Worm (Caenorhabditis elegans) whole organism, late embryonic: Measurements from ENCODE around the gene C06B3.7.

ENCODE experiments used
- C08G9.2 ChIP-seq: sonication (generic microtip); optimal IDR thresholded peaks from 2 replicates; lab custom pipeline; 2016; ENCODE audit warnings: mild to moderate bottlenecking, missing genetic modification characterization, moderate library complexity, missing compliant biosample characterization
- elt-2 ChIP-seq: sonication (generic microtip); optimal IDR thresholded peaks from 2 replicates; lab custom pipeline; 2016; ENCODE audit warnings: missing genetic modification reagents, missing genetic modification characterization, missing compliant biosample characterization
- fkh-10 ChIP-seq: fragments of 150-350 bp; optimal IDR thresholded peaks from 2 replicates; lab custom pipeline; 2014; ENCODE audit warnings: missing biosample characterization, missing genetic modification reagents, missing genetic modification characterization

DNA sequence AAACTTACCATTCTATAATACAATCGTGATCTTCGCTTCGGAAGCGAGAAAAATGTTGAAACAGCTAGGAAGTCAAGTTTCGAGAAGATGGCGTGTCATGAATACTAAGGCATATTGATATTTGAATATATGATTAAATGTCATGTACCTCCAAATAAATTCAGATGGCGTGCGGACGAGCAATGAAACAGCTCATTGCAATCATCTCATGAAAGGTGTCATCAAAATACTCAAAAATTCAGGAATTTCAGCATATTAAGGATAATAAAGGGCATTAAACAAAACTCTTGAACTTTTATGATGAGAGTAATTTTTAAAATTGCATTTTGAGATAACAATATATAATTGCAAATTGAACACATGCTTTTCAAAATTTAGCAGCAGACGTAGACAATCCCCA lies 5.9 kb downstream of the C06B3.7 start, which contains the start of gene gcy-32:
- TF ChIP-seq C08G9.2 (tag; lab: Kevin White, UChicago) (no peak), elt-2 (tag; lab: Kevin White, UChicago) (no peak), fkh-10 (GFP tag; lab: Kevin White, UChicago) (no peak)
